Worm (Caenorhabditis elegans): ENCODE results near the gene F20G2.2.
A peak's percentile ranks its signal among the peaks of the same experiment; 100 is the strongest.

Gene F20G2.2

DNA sequence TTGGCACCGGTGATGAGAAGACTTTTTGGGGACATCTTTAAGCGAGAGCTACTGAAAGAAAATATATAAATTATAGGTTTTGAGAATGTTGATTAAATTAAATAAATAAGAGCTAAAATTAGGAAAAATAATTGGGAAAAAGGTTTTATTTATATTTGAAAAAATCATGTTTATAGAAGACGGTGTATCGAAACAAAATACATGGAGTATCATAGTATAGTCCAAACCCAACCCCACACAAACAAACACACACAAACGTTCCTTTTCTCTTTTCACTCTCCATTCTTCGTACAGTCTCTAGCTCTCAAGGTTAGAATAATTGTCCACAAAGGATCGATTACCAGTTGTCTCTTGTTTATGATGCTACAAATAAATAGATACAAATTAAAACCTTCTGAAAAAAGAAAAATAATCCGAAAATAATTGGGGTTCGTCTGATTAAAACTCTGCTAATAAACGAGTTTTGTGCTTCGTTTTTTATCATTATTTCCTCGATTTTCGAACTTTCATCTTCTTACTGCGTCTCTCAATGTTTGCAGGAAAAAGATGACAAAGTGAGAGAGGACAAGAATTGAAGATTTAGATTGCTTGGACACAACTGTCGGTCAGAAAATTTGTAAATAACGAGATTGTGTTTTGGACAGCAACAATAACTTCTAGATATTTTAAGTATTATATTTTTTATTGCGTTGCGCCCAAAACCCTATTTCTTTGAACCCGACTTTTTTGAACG is at the start of gene F20G2.2:
Gene F20G2.2 (minus strand): TSS at position 51 of the 733 bp plus-strand sequence.
- no peak for TF ChIP-seq ama-1 (optimal IDR thresholded peaks at IDR 0.05)
- TF ChIP-seq efl-1 (optimal IDR thresholded peaks at IDR 0.05): no peak
- peak in 1 of 2 experiments; percentile 11 for TF ChIP-seq efl-1 (GFP tag; optimal IDR thresholded peaks at IDR 0.05 in 1 of 2)
- TF ChIP-seq lin-14 (GFP tag; optimal IDR thresholded peaks at IDR 0.05): peak; percentile 72
- TF ChIP-seq nhr-237 (tag; optimal IDR thresholded peaks at IDR 0.05): no peak
- peak; percentile 23 for TF ChIP-seq blmp-1 (tag; optimal IDR thresholded peaks at IDR 0.05)
- TF ChIP-seq nhr-85 (tag): peak; percentile 13
- TF ChIP-seq ceh-82 (tag; optimal IDR thresholded peaks at IDR 0.05): no peak
- no peak for TF ChIP-seq ets-5 (GFP tag; IDR thresholded peaks at IDR 0.05)
- TF ChIP-seq nhr-77 (tag; optimal IDR thresholded peaks at IDR 0.05): no peak
- peak; percentile 44 for TF ChIP-seq nhr-71 (tag; optimal IDR thresholded peaks at IDR 0.05)
- TF ChIP-seq skn-1 (tag; optimal IDR thresholded peaks at IDR 0.05): peak; percentile 56
- peak; percentile 24 for TF ChIP-seq snu-23 (GFP tag; optimal IDR thresholded peaks at IDR 0.05)
- TF ChIP-seq mep-1 (tag; optimal IDR thresholded peaks at IDR 0.05): peak; percentile 38
- TF ChIP-seq alr-1 (tag; optimal IDR thresholded peaks at IDR 0.05; ENCODE audit: borderline replicate concordance): no peak

ce11 chrV:13803902-13804301 is 47.7 kb upstream of the F20G2.2 start, which contains the start of gene swan-2:
Gene swan-2, minus strand, starts transcription at chrV:13804281.
- TF ChIP-seq nhr-11 (tag; optimal IDR thresholded peaks at IDR 0.05) (no peak), tbx-2 (tag; optimal IDR thresholded peaks at IDR 0.05) (no peak), fkh-4 (tag; optimal IDR thresholded peaks at IDR 0.05; ENCODE audit: borderline replicate concordance) (peak; percentile 5), pag-3 (tag; optimal IDR thresholded peaks at IDR 0.05; ENCODE audit: borderline replicate concordance, insufficient read depth) (no peak), nhr-47 (tag; optimal IDR thresholded peaks at IDR 0.05) (no peak), zag-1 (tag; optimal IDR thresholded peaks at IDR 0.05) (no peak), irx-1 (tag; optimal IDR thresholded peaks at IDR 0.05) (no peak), fkh-8 (tag; optimal IDR thresholded peaks at IDR 0.05) (no peak), ets-5 (GFP tag; IDR thresholded peaks at IDR 0.05) (no peak), efl-3 (GFP tag; optimal IDR thresholded peaks at IDR 0.05) (no peak), ces-1 (GFP tag; optimal IDR thresholded peaks at IDR 0.05) (no peak), sup-37 (GFP tag; optimal IDR thresholded peaks at IDR 0.05) (no peak), elt-3 (tag; optimal IDR thresholded peaks at IDR 0.05) (no peak), mef-2 (tag; optimal IDR thresholded peaks at IDR 0.05) (no peak), lin-14 (GFP tag; optimal IDR thresholded peaks at IDR 0.05) (no peak), lsy-2 (tag; optimal IDR thresholded peaks at IDR 0.05) (no peak), Y116A8C.19 (tag; optimal IDR thresholded peaks at IDR 0.05; ENCODE audit: borderline replicate concordance) (no peak), C04F5.9 (tag; optimal IDR thresholded peaks at IDR 0.05) (no peak), lir-3 (tag; optimal IDR thresholded peaks at IDR 0.05; ENCODE audit: poor library complexity) (no peak), hlh-17 (GFP tag; optimal IDR thresholded peaks at IDR 0.05; ENCODE audit: borderline replicate concordance) (no peak), C34B4.2 (tag; optimal IDR thresholded peaks at IDR 0.05) (no peak), C16A3.4 (tag; optimal IDR thresholded peaks at IDR 0.05) (no peak), alr-1 (tag; optimal IDR thresholded peaks at IDR 0.05; ENCODE audit: borderline replicate concordance) (no peak), nhr-71 (tag; optimal IDR thresholded peaks at IDR 0.05) (peak; percentile 10), mdl-1 (tag; optimal IDR thresholded peaks at IDR 0.05) (no peak), hpl-2 (GFP tag; optimal IDR thresholded peaks at IDR 0.05) (no peak), skn-1 (tag; optimal IDR thresholded peaks at IDR 0.05) (no peak), hlh-4 (tag; optimal IDR thresholded peaks at IDR 0.05) (no peak), unc-62 (GFP tag; optimal IDR thresholded peaks at IDR 0.05) (no peak), lin-35 (GFP tag; optimal IDR thresholded peaks at IDR 0.05) (peak in 1 of 2 experiments; percentile 70), dsc-1 (tag; optimal IDR thresholded peaks at IDR 0.05) (peak; percentile 60), nhr-12 (tag; optimal IDR thresholded peaks at IDR 0.05) (no peak), lin-13 (GFP tag; optimal IDR thresholded peaks at IDR 0.05) (no peak), tlp-1 (tag; optimal IDR thresholded peaks at IDR 0.05) (no peak), nhr-237 (tag; optimal IDR thresholded peaks at IDR 0.05) (no peak), ceh-90 (tag; optimal IDR thresholded peaks at IDR 0.05) (no peak), unc-30 (tag; optimal IDR thresholded peaks at IDR 0.05) (no peak), efl-1 (optimal IDR thresholded peaks at IDR 0.05) (no peak), efl-1 (GFP tag; optimal IDR thresholded peaks at IDR 0.05 in 1 of 2) (peak in 1 of 2 experiments; percentile 88), unc-98 (GFP tag; IDR thresholded peaks at IDR 0.05) (no peak), ztf-4 (tag; optimal IDR thresholded peaks at IDR 0.05) (no peak), snu-23 (GFP tag; optimal IDR thresholded peaks at IDR 0.05) (peak; percentile 3), nhr-76 (tag; optimal IDR thresholded peaks at IDR 0.05) (no peak), F16B12.6 (tag; optimal IDR thresholded peaks at IDR 0.05) (no peak)
